ENCODE assay signal across 1 fruit fly cellular context in the genomic region with DNA sequence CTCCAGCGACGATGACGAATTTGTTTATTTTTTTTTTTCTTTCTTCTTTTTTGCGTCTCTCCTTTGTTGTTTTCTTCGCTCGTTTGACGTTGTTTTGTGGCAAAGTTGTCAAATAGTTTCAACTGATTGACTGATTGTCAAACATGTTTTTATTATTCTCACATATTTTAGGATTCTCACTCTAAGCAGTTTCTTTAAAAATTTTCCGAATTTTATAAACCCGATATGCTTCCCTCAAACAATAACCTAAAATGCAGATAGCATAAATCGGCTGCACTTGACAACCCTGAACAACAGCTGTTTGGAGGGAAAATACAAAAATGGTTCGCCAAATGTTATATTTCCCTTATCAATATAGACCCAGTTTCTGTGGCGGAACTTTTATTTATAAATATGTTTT.
A peak's percentile ranks its signal among the peaks of the same experiment; 100 is the strongest.
TF ChIP-seq lines count a peak whose summit lies in the region.

Gene CG17982, minus strand, starts transcription at position 299 of the 400 bp plus-strand sequence.

TF ChIP-seq in whole organism, embryonic, 481 proteins besides CTCF, POLR2A, EP300 and RAD21 (continued from another document):
- TF ChIP-seq crp (GFP tag; optimal IDR thresholded peaks at IDR 0.05; lab: Kevin White, UChicago), result peak; percentile 47 to 89
- peak; percentile 62 for TF ChIP-seq CG9876 (GFP tag; optimal IDR thresholded peaks at IDR 0.05; lab: Kevin White, UChicago)
- peak; percentile 63 for TF ChIP-seq CG1529 (GFP tag; optimal IDR thresholded peaks at IDR 0.05; lab: Kevin White, UChicago)
- peak; percentile 31 for TF ChIP-seq CG15073 (GFP tag; optimal IDR thresholded peaks at IDR 0.05; lab: Kevin White, UChicago)
- peak; percentile 55 for TF ChIP-seq gsb (GFP tag; IDR thresholded peaks at IDR 0.05; lab: Robert Waterston, UW)
- TF ChIP-seq z (GFP tag; IDR thresholded peaks at IDR 0.05; lab: Robert Waterston, UW), result no peak
- peak; percentile 70 for TF ChIP-seq CG6765 (GFP tag; optimal IDR thresholded peaks at IDR 0.05; lab: Kevin White, UChicago)
- TF ChIP-seq emc (GFP tag; optimal IDR thresholded peaks at IDR 0.05; lab: Kevin White, UChicago), result peak; percentile 51
- TF ChIP-seq CG18764 (GFP tag; optimal IDR thresholded peaks at IDR 0.05; lab: Kevin White, UChicago), result peak; percentile 65
